Worm (Caenorhabditis elegans) whole organism, young adult: ENCODE data around the gene erp-44.3.

ENCODE experiments used
- B0035.1 ChIP-seq: sonication (generic microtip); optimal IDR thresholded peaks from 2 replicates; lab custom pipeline; 2016; ENCODE audit warnings: missing genetic modification characterization, mild to moderate bottlenecking, missing compliant biosample characterization, missing genotype, missing genetic modification reagents
- F23B12.7 ChIP-seq: sonication (generic microtip); optimal IDR thresholded peaks from 2 replicates; lab custom pipeline; 2017; ENCODE audit warnings: missing genetic modification characterization, mild to moderate bottlenecking, missing compliant biosample characterization, antibody characterized with exemption, moderate library complexity; ENCODE audit not compliant: insufficient read depth
- F57A8.1 ChIP-seq: fragments of 200-800 bp; sonication (Bioruptor generic); optimal IDR thresholded peaks from 2 replicates; lab custom pipeline; 2018; ENCODE audit warnings: mild to moderate bottlenecking, missing genetic modification characterization, moderate library complexity, missing compliant biosample characterization
- K11D2.4 ChIP-seq: fragments of 200-800 bp; sonication (Bioruptor generic); IDR thresholded peaks from 2 replicates; pipeline ENCODE4 v1.3.6; 2022; ENCODE audit warnings: missing genetic modification reagents, missing genetic modification characterization, missing compliant biosample characterization
- T07F8.4 ChIP-seq: sonication (generic microtip); optimal IDR thresholded peaks from 2 replicates; lab custom pipeline; 2016; ENCODE audit warnings: mild to moderate bottlenecking, missing genetic modification characterization, moderate library complexity, missing compliant biosample characterization
- Y56A3A.18 ChIP-seq: fragments of 200-800 bp; sonication (Bioruptor generic); IDR thresholded peaks from 2 replicates; pipeline ENCODE4 v1.3.6; 2022; ENCODE audit warnings: missing genetic modification reagents, missing genetic modification characterization, missing compliant biosample characterization
- Y79H2A.3 ChIP-seq: fragments of 200-800 bp; sonication (Bioruptor generic); conservative IDR thresholded peaks from 2 replicates; pipeline ENCODE4 v1.3.6; 2022; ENCODE audit warnings: missing genetic modification reagents, missing genetic modification characterization, missing compliant biosample characterization
- Y95B8A.8 ChIP-seq: fragments of 200-800 bp; sonication (Bioruptor generic); IDR thresholded peaks from 2 replicates; pipeline ENCODE4 v1.3.6; 2022; ENCODE audit warnings: missing genetic modification reagents, missing genetic modification characterization, missing compliant biosample characterization
- akir-1 ChIP-seq: fragments of 200-800 bp; sonication (Bioruptor generic); optimal IDR thresholded peaks from 2 replicates; lab custom pipeline; 2018; ENCODE audit warnings: mild to moderate bottlenecking, missing genetic modification characterization, moderate library complexity, missing compliant biosample characterization
- aptf-2 ChIP-seq: fragments of 200-800 bp; sonication (Bioruptor generic); conservative IDR thresholded peaks from 2 replicates; pipeline ENCODE4 v1.3.6; 2022; ENCODE audit warnings: missing genetic modification reagents, missing genetic modification characterization, missing compliant biosample characterization
- aptf-3 ChIP-seq: fragments of 200-800 bp; sonication (Bioruptor generic); IDR thresholded peaks from 2 replicates; pipeline ENCODE4 v1.3.6; 2022; ENCODE audit warnings: missing genetic modification characterization, missing compliant biosample characterization
- attf-5 ChIP-seq: fragments of 200-800 bp; sonication (Bioruptor generic); optimal IDR thresholded peaks from 2 replicates; lab custom pipeline; 2018; ENCODE audit warnings: mild to moderate bottlenecking, missing genetic modification characterization, missing compliant biosample characterization
- attf-6 ChIP-seq: fragments of 200-800 bp; sonication (Bioruptor generic); IDR thresholded peaks from 2 replicates; pipeline ENCODE4 v1.3.6; 2022; ENCODE audit warnings: missing genetic modification reagents, missing genetic modification characterization, missing compliant biosample characterization
- ccch-3 ChIP-seq: fragments of 200-800 bp; sonication (Bioruptor generic); optimal IDR thresholded peaks from 2 replicates; lab custom pipeline; 2018; ENCODE audit warnings: mild to moderate bottlenecking, missing genetic modification characterization, missing compliant biosample characterization
- cebp-1 ChIP-seq, 2 experiments: fragments of 200-800 bp in 1 of 2; sonication (Bioruptor generic) in 1 of 2; sonication (generic microtip) in 1 of 2; IDR thresholded peaks in 1 of 2; optimal IDR thresholded peaks in 1 of 2; 2 replicates each; pipeline versions ENCODE4 v1.3.6 to Lab custom; 2017 to 2022; ENCODE audit warnings: missing compliant biosample characterization in 2 of 2, missing genetic modification characterization in 2 of 2, mild to moderate bottlenecking in 1 of 2, missing genetic modification reagents in 1 of 2, moderate library complexity in 1 of 2
- ceh-58 ChIP-seq: fragments of 200-800 bp; sonication (Bioruptor generic); IDR thresholded peaks from 2 replicates; pipeline ENCODE4 v1.3.6; 2022; ENCODE audit warnings: missing genetic modification characterization, missing compliant biosample characterization
- chd-7 ChIP-seq: sonication (generic microtip); optimal IDR thresholded peaks from 2 replicates; lab custom pipeline; 2016; ENCODE audit warnings: mild to moderate bottlenecking, missing genetic modification characterization, moderate library complexity, missing compliant biosample characterization
- dox-1 ChIP-seq: fragments of 200-800 bp; sonication (Bioruptor generic); IDR thresholded peaks from 2 replicates; pipeline ENCODE4 v1.3.6; 2022; ENCODE audit warnings: missing genetic modification reagents, missing genetic modification characterization, missing compliant biosample characterization
- efl-1 ChIP-seq: fragments of 150-350 bp; optimal IDR thresholded peaks from 2 replicates; lab custom pipeline; 2014; ENCODE audit warnings: missing biosample characterization, missing genetic modification reagents, missing genetic modification characterization
- egrh-3 ChIP-seq: fragments of 200-800 bp; sonication (Bioruptor generic); IDR thresholded peaks from 2 replicates; pipeline ENCODE4 v1.3.6; 2022; ENCODE audit warnings: missing genetic modification reagents, missing genetic modification characterization, missing compliant biosample characterization
- ets-4 ChIP-seq: fragments of 200-800 bp; sonication (Bioruptor generic); optimal IDR thresholded peaks from 2 replicates; lab custom pipeline; 2018; ENCODE audit warnings: mild to moderate bottlenecking, missing genetic modification characterization, missing compliant biosample characterization
- fkh-3 ChIP-seq: sonication (generic microtip); optimal IDR thresholded peaks from 2 replicates; lab custom pipeline; 2016; ENCODE audit warnings: mild to moderate bottlenecking, missing genetic modification characterization, missing compliant biosample characterization
- gei-17 ChIP-seq: fragments of 200-800 bp; sonication (Bioruptor generic); optimal IDR thresholded peaks from 2 replicates; lab custom pipeline; 2018; ENCODE audit warnings: mild to moderate bottlenecking, missing genetic modification characterization, missing compliant biosample characterization
- hmg-1.2 ChIP-seq: fragments of 200-800 bp; sonication (Bioruptor generic); IDR thresholded peaks from 2 replicates; pipeline ENCODE4 v1.3.6; 2022; ENCODE audit warnings: missing genetic modification reagents, missing genetic modification characterization, missing compliant biosample characterization
- hsf-1 ChIP-seq: fragments of 200-800 bp; sonication (Bioruptor generic); IDR thresholded peaks from 2 replicates; pipeline ENCODE4 v1.3.6; 2022; ENCODE audit warnings: missing genetic modification reagents, missing genetic modification characterization, missing compliant biosample characterization
- lsl-1 ChIP-seq: fragments of 200-800 bp; sonication (Bioruptor generic); optimal IDR thresholded peaks from 2 replicates; lab custom pipeline; 2018; ENCODE audit warnings: mild to moderate bottlenecking, missing genetic modification characterization, moderate library complexity, missing compliant biosample characterization
- madf-10 ChIP-seq: sonication (generic microtip); optimal IDR thresholded peaks from 2 replicates; lab custom pipeline; 2016; ENCODE audit warnings: mild to moderate bottlenecking, missing genetic modification characterization, missing compliant biosample characterization
- madf-8 ChIP-seq: fragments of 200-800 bp; sonication (Bioruptor generic); conservative IDR thresholded peaks from 2 replicates; pipeline ENCODE4 v1.3.6; 2022; ENCODE audit warnings: missing genetic modification reagents, missing genetic modification characterization, missing compliant biosample characterization
- nfyb-1 ChIP-seq: fragments of 200-800 bp; sonication (Bioruptor generic); IDR thresholded peaks from 2 replicates; pipeline ENCODE4 v1.3.6; 2022; ENCODE audit warnings: missing genetic modification reagents, missing genetic modification characterization, missing compliant biosample characterization
- nhr-27 ChIP-seq: fragments of 200-800 bp; sonication (Bioruptor generic); optimal IDR thresholded peaks from 2 replicates; lab custom pipeline; 2018; ENCODE audit warnings: mild to moderate bottlenecking, missing genetic modification characterization, moderate library complexity, missing compliant biosample characterization
- nhr-80 ChIP-seq: sonication (generic microtip); optimal IDR thresholded peaks from 2 replicates; lab custom pipeline; 2016; ENCODE audit warnings: missing genetic modification characterization, missing compliant biosample characterization
- rcor-1 ChIP-seq: fragments of 200-800 bp; sonication (Bioruptor generic); IDR thresholded peaks from 2 replicates; pipeline ENCODE4 v1.3.6; 2022; ENCODE audit warnings: missing genetic modification reagents, missing genetic modification characterization, missing compliant biosample characterization
- sea-2 ChIP-seq: fragments of 200-800 bp; sonication (Bioruptor generic); IDR thresholded peaks from 2 replicates; pipeline ENCODE4 v1.3.6; 2022; ENCODE audit warnings: missing genetic modification characterization, missing compliant biosample characterization
- tlf-1 ChIP-seq: fragments of 200-800 bp; sonication (Bioruptor generic); optimal IDR thresholded peaks from 2 replicates; lab custom pipeline; 2018; ENCODE audit warnings: mild to moderate bottlenecking, missing genetic modification characterization, missing compliant biosample characterization
- unc-62 ChIP-seq: fragments of 150-350 bp; optimal IDR thresholded peaks from 2 replicates; lab custom pipeline; 2014; ENCODE audit warnings: missing biosample characterization, missing genetic modification reagents, missing genetic modification characterization
- zim-3 ChIP-seq: sonication (generic microtip); optimal IDR thresholded peaks from 2 replicates; lab custom pipeline; 2017; ENCODE audit warnings: mild to moderate bottlenecking, missing genetic modification characterization, moderate library complexity, missing compliant biosample characterization
- ztf-22 ChIP-seq: fragments of 200-800 bp; sonication (Bioruptor generic); optimal IDR thresholded peaks from 2 replicates; lab custom pipeline; 2018; ENCODE audit warnings: mild to moderate bottlenecking, missing genetic modification characterization, moderate library complexity, missing compliant biosample characterization
- ztf-3 ChIP-seq: fragments of 200-800 bp; sonication (Bioruptor generic); optimal IDR thresholded peaks from 2 replicates; lab custom pipeline; 2018; ENCODE audit warnings: mild to moderate bottlenecking, missing genetic modification characterization, missing compliant biosample characterization

The erp-44.3 gene

ce11 chrIV:8151721-8152120, 29.3 kb downstream of the erp-44.3 start (continued):
- peak; percentile 32 for TF ChIP-seq ztf-22 (GFP tag; lab: Kevin White, UChicago)
- TF ChIP-seq gei-17 (GFP tag; lab: Kevin White, UChicago) = no peak
- TF ChIP-seq B0035.1 (tag; lab: Kevin White, UChicago) = no peak
- no peak for TF ChIP-seq tlf-1 (GFP tag; lab: Kevin White, UChicago)
- no peak for TF ChIP-seq fkh-3
- TF ChIP-seq ccch-3 (GFP tag; lab: Kevin White, UChicago) = no peak
- TF ChIP-seq Y95B8A.8 (GFP tag; lab: Robert Waterston, UW) = no peak
- TF ChIP-seq attf-6 = no peak
- TF ChIP-seq sea-2 (GFP tag; lab: Robert Waterston, UW) = no peak
- no peak for TF ChIP-seq rcor-1 (GFP tag; lab: Robert Waterston, UW)
- TF ChIP-seq dox-1 (GFP tag; lab: Robert Waterston, UW) = peak; percentile 34; the same call in 1 of the 2 replicates
- TF ChIP-seq zim-3 (tag; lab: Kevin White, UChicago) = no peak
- no peak for TF ChIP-seq madf-8 (GFP tag; lab: Robert Waterston, UW)
- TF ChIP-seq egrh-3 (GFP tag; lab: Robert Waterston, UW) = no peak
- TF ChIP-seq cebp-1 (GFP tag; IDR thresholded peaks at IDR 0.05; lab: Robert Waterston, UW) = no peak
- peak; percentile 65 for TF ChIP-seq cebp-1 (tag; optimal IDR thresholded peaks at IDR 0.05; lab: Kevin White, UChicago)
- no peak for TF ChIP-seq nhr-27 (tag; lab: Kevin White, UChicago)
- no peak for TF ChIP-seq madf-10 (tag; lab: Kevin White, UChicago)
- TF ChIP-seq F57A8.1 = no peak
- no peak for TF ChIP-seq hmg-1.2 (GFP tag; lab: Robert Waterston, UW)
- no peak for TF ChIP-seq chd-7 (tag; lab: Kevin White, UChicago)
- no peak for TF ChIP-seq ztf-3 (GFP tag; lab: Kevin White, UChicago)
- TF ChIP-seq lsl-1 (GFP tag; lab: Kevin White, UChicago) = no peak
- TF ChIP-seq Y56A3A.18 (GFP tag; lab: Robert Waterston, UW) = no peak
- no peak for TF ChIP-seq akir-1 (GFP tag; lab: Kevin White, UChicago)
- TF ChIP-seq aptf-3 (GFP tag; lab: Robert Waterston, UW) = no peak
- no peak for TF ChIP-seq attf-5 (GFP tag; lab: Kevin White, UChicago)
- TF ChIP-seq F23B12.7 (tag; lab: Kevin White, UChicago) = no peak
- no peak for TF ChIP-seq aptf-2
- no peak for TF ChIP-seq ceh-58 (GFP tag; lab: Robert Waterston, UW)
- no peak for TF ChIP-seq K11D2.4 (GFP tag; lab: Robert Waterston, UW)
- TF ChIP-seq Y79H2A.3 (GFP tag; lab: Robert Waterston, UW) = no peak

- TF ChIP-seq unc-62 (GFP tag; lab: Kevin White, UChicago) = no peak
- TF ChIP-seq T07F8.4 = no peak
- TF ChIP-seq ets-4 = no peak
- TF ChIP-seq hsf-1 (GFP tag; lab: Robert Waterston, UW) = no peak
- no peak for TF ChIP-seq madf-10 (tag; lab: Kevin White, UChicago)
- TF ChIP-seq, all 124 proteins: peak for 0
Measured at ce11 chrIV:8152145-8152544, 29.7 kb downstream of the erp-44.3 start, which contains the start of gene faah-2. Gene faah-2 (plus strand): TSS chrIV:8152445.

- TF ChIP-seq nfyb-1 (0 out of 2 replicates have a peak, but pooled peaks have one; percentile 13), nhr-80 (tag; lab: Kevin White, UChicago) (peak; percentile 16), efl-1 (GFP tag; lab: Kevin White, UChicago) (no peak)
Measured at ce11 chrIV:8152688-8153087, 30.2 kb downstream of the erp-44.3 start.
